Worm (Caenorhabditis elegans) whole organism, L2 larva: ENCODE results near the gene skr-9.

Source experiments
- aly-2 ChIP-seq: fragments of 150-350 bp; optimal IDR thresholded peaks from 2 replicates; lab custom pipeline; 2014; ENCODE audit warnings: missing biosample characterization, missing genetic modification characterization
- crh-2 ChIP-seq: sonication (generic microtip); optimal IDR thresholded peaks from 2 replicates; lab custom pipeline; 2017; ENCODE audit warnings: missing biosample characterization, missing genetic modification characterization
- fos-1 ChIP-seq: fragments of 150-350 bp; optimal IDR thresholded peaks from 2 replicates; lab custom pipeline; 2014; ENCODE audit warnings: missing biosample characterization, missing genetic modification characterization
- lsy-2 ChIP-seq, 2 experiments: fragments of 150-350 bp in 1 of 2; sonication (generic microtip) in 1 of 2; optimal IDR thresholded peaks; 2 replicates each; lab custom pipeline; 2014 to 2017; ENCODE audit warnings: missing biosample characterization in 2 of 2, missing genetic modification characterization in 2 of 2
- nhr-23 ChIP-seq: fragments of 150-350 bp; optimal IDR thresholded peaks from 2 replicates; lab custom pipeline; 2014; ENCODE audit warnings: missing biosample characterization, missing genetic modification reagents, missing genetic modification characterization
- nhr-237 ChIP-seq: fragments of 150-350 bp; optimal IDR thresholded peaks from 2 replicates; lab custom pipeline; 2014; ENCODE audit warnings: missing biosample characterization, missing genetic modification characterization
- nhr-77 ChIP-seq: fragments of 150-350 bp; optimal IDR thresholded peaks from 2 replicates; lab custom pipeline; 2014; ENCODE audit warnings: missing biosample characterization, missing genetic modification characterization
- unc-39 ChIP-seq: fragments of 150-350 bp; optimal IDR thresholded peaks from 2 replicates; lab custom pipeline; 2014; ENCODE audit warnings: missing biosample characterization, missing genetic modification characterization
- unc-62 ChIP-seq: fragments of 150-350 bp; optimal IDR thresholded peaks from 2 replicates; lab custom pipeline; 2014; ENCODE audit warnings: missing biosample characterization, missing genetic modification reagents, missing genetic modification characterization
- zag-1 ChIP-seq: fragments of 150-350 bp; optimal IDR thresholded peaks from 2 replicates; lab custom pipeline; 2014; ENCODE audit warnings: missing biosample characterization, missing genetic modification characterization
- ztf-4 ChIP-seq: fragments of 150-350 bp; optimal IDR thresholded peaks from 2 replicates; lab custom pipeline; 2014; ENCODE audit warnings: missing biosample characterization, missing genetic modification characterization

ce11 chrIV:17118987-17119732 lies 44.2 kb upstream of the skr-9 start, which contains the start of gene itsn-1:
- TF ChIP-seq crh-2 (tag; lab: Kevin White, UChicago) (no peak), fos-1 (tag; lab: Kevin White, UChicago) (no peak), zag-1 (tag; lab: Kevin White, UChicago) (no peak), nhr-77 (tag; lab: Kevin White, UChicago) (no peak), nhr-23 (tag; lab: Kevin White, UChicago) (no peak), lsy-2 (tag; optimal IDR thresholded peaks at IDR 0.05; lab: Kevin White, UChicago) (no peak), unc-62 (GFP tag; lab: Kevin White, UChicago) (no peak), unc-39 (no peak), aly-2 (tag; lab: Kevin White, UChicago) (no peak), ztf-4 (no peak), nhr-237 (no peak)
